Worm (Caenorhabditis elegans) whole organism, L2 larva: Measurements from ENCODE around the gene D2024.18.

Experiments
- alr-1 ChIP-seq: fragments of 150-350 bp; optimal IDR thresholded peaks from 2 replicates; lab custom pipeline; 2014; ENCODE audit warnings: missing biosample characterization, missing genetic modification characterization
- ama-1 ChIP-seq: fragments of 150-350 bp; optimal IDR thresholded peaks from 2 replicates; lab custom pipeline; 2018; ENCODE audit warnings: inconsistent platforms
- ceh-16 ChIP-seq: fragments of 150-350 bp; optimal IDR thresholded peaks from 2 replicates; lab custom pipeline; 2014; ENCODE audit warnings: missing biosample characterization, missing genetic modification characterization
- dmd-4 ChIP-seq: sonication (generic microtip); optimal IDR thresholded peaks from 2 replicates; lab custom pipeline; 2017; ENCODE audit warnings: missing biosample characterization, missing genetic modification characterization
- egl-27 ChIP-seq: sonication (generic microtip); optimal IDR thresholded peaks from 3 replicates; lab custom pipeline; 2017; ENCODE audit warnings: missing biosample characterization, missing genetic modification reagents, missing genetic modification characterization
- elt-1 ChIP-seq: fragments of 150-350 bp; optimal IDR thresholded peaks from 2 replicates; lab custom pipeline; 2014; ENCODE audit warnings: missing biosample characterization, missing genetic modification characterization
- elt-3 ChIP-seq: sonication (generic microtip); optimal IDR thresholded peaks from 2 replicates; lab custom pipeline; 2017; ENCODE audit warnings: missing biosample characterization, missing genetic modification characterization
- lin-13 ChIP-seq: fragments of 150-350 bp; optimal IDR thresholded peaks from 2 replicates; lab custom pipeline; 2014; ENCODE audit warnings: missing biosample characterization, missing genetic modification reagents, missing genetic modification characterization
- lin-39 ChIP-seq: fragments of 150-350 bp; optimal IDR thresholded peaks from 2 replicates; lab custom pipeline; 2014; ENCODE audit warnings: missing biosample characterization, missing genetic modification reagents, missing genetic modification characterization
- nhr-12 ChIP-seq: fragments of 150-350 bp; optimal IDR thresholded peaks from 2 replicates; lab custom pipeline; 2014; ENCODE audit warnings: missing biosample characterization, missing genetic modification characterization
- nhr-77 ChIP-seq: fragments of 150-350 bp; optimal IDR thresholded peaks from 2 replicates; lab custom pipeline; 2014; ENCODE audit warnings: missing biosample characterization, missing genetic modification characterization
- snpc-4 ChIP-seq: fragments of 150-350 bp; optimal IDR thresholded peaks from 2 replicates; lab custom pipeline; 2014; ENCODE audit warnings: missing biosample characterization, missing genetic modification characterization
- zag-1 ChIP-seq: fragments of 150-350 bp; optimal IDR thresholded peaks from 2 replicates; lab custom pipeline; 2014; ENCODE audit warnings: missing biosample characterization, missing genetic modification characterization
- ztf-4 ChIP-seq: fragments of 150-350 bp; optimal IDR thresholded peaks from 2 replicates; lab custom pipeline; 2014; ENCODE audit warnings: missing biosample characterization, missing genetic modification characterization

ce11 chrIV:7285839-7286238, 35.6 kb downstream of the D2024.18 start, which contains the start of gene C06E4.8:
- TF ChIP-seq ceh-16 (no peak), alr-1 (no peak), dmd-4 (no peak), ztf-4 (tag; lab: Kevin White, UChicago) (no peak), lin-13 (no peak), nhr-77 (tag; lab: Kevin White, UChicago) (no peak), zag-1 (tag; lab: Kevin White, UChicago) (no peak), snpc-4 (no peak), elt-3 (tag; lab: Kevin White, UChicago) (no peak), egl-27 (tag; lab: Kevin White, UChicago) (no peak), lin-39 (tag; lab: Kevin White, UChicago) (no peak), nhr-12 (tag; lab: Kevin White, UChicago) (no peak), ama-1 (lab: Kevin White, UChicago) (no peak), elt-1 (tag; lab: Kevin White, UChicago) (no peak)
